Worm (Caenorhabditis elegans) whole organism, L3 larva: ENCODE measurements around the gene clec-229.

ENCODE experiments used
- ceh-28 ChIP-seq: fragments of 150-350 bp; optimal IDR thresholded peaks from 2 replicates; lab custom pipeline; 2014; ENCODE audit warnings: missing biosample characterization, missing genetic modification reagents, missing genetic modification characterization
- ceh-82 ChIP-seq: fragments of 150-350 bp; optimal IDR thresholded peaks from 2 replicates; lab custom pipeline; 2014; ENCODE audit warnings: missing biosample characterization, missing genetic modification characterization
- ceh-9 ChIP-seq: sonication (generic microtip); optimal IDR thresholded peaks from 2 replicates; lab custom pipeline; 2018; ENCODE audit warnings: missing biosample characterization, missing genetic modification characterization
- daf-12 ChIP-seq: fragments of 150-350 bp; optimal IDR thresholded peaks from 2 replicates; lab custom pipeline; 2014; ENCODE audit warnings: missing biosample characterization, missing genetic modification reagents, missing genetic modification characterization
- egl-27 ChIP-seq: sonication (generic microtip); optimal IDR thresholded peaks from 4 replicates; lab custom pipeline; 2017; ENCODE audit warnings: missing biosample characterization, missing genetic modification reagents, missing genetic modification characterization
- egl-5 ChIP-seq: fragments of 150-350 bp; optimal IDR thresholded peaks from 2 replicates; lab custom pipeline; 2017; ENCODE audit warnings: missing biosample characterization, missing genetic modification reagents, missing genetic modification characterization, inconsistent platforms
- elt-2 ChIP-seq: sonication (generic microtip); optimal IDR thresholded peaks from 2 replicates; lab custom pipeline; 2016; ENCODE audit warnings: missing genetic modification reagents, mild to moderate bottlenecking, missing genetic modification characterization, missing compliant biosample characterization
- elt-3 ChIP-seq, 3 experiments: fragments of 150-350 bp in 1 of 3; sonication (generic microtip) in 2 of 3; optimal IDR thresholded peaks; 2 replicates in 2 of 3; 4 replicates in 1 of 3; lab custom pipeline; 2014 to 2017; ENCODE audit warnings: missing biosample characterization in 3 of 3, missing genetic modification characterization in 3 of 3
- fos-1 ChIP-seq: fragments of 150-350 bp; optimal IDR thresholded peaks from 2 replicates; lab custom pipeline; 2014; ENCODE audit warnings: missing biosample characterization, missing genetic modification characterization
- hmg-11 ChIP-seq: sonication (generic microtip); optimal IDR thresholded peaks from 2 replicates; lab custom pipeline; 2016; ENCODE audit warnings: missing genetic modification characterization, missing compliant biosample characterization
- jun-1 ChIP-seq: fragments of 150-350 bp; optimal IDR thresholded peaks from 2 replicates; lab custom pipeline; 2014; ENCODE audit warnings: missing biosample characterization, missing genetic modification reagents, missing genetic modification characterization
- lin-15B ChIP-seq: fragments of 150-350 bp; optimal IDR thresholded peaks from 2 replicates; lab custom pipeline; 2014; ENCODE audit warnings: missing biosample characterization, missing genetic modification characterization
- lin-39 ChIP-seq: fragments of 150-350 bp; optimal IDR thresholded peaks from 2 replicates; lab custom pipeline; 2018; ENCODE audit warnings: missing biosample characterization, missing genetic modification reagents, missing genetic modification characterization
- lsy-12 ChIP-seq: sonication (generic microtip); optimal IDR thresholded peaks from 2 replicates; lab custom pipeline; 2016; ENCODE audit warnings: mild to moderate bottlenecking, missing genetic modification characterization, missing compliant biosample characterization
- mdl-1 ChIP-seq: fragments of 150-350 bp; optimal IDR thresholded peaks from 2 replicates; lab custom pipeline; 2014; ENCODE audit warnings: missing biosample characterization, missing genetic modification characterization
- nfya-1 ChIP-seq: sonication (generic microtip); optimal IDR thresholded peaks from 2 replicates; lab custom pipeline; 2017; ENCODE audit warnings: missing genetic modification characterization, mild to moderate bottlenecking, missing compliant biosample characterization, antibody characterized with exemption, moderate library complexity; ENCODE audit not compliant: insufficient read depth
- nhr-25 ChIP-seq: sonication (generic microtip); optimal IDR thresholded peaks from 2 replicates; lab custom pipeline; 2017; ENCODE audit warnings: missing biosample characterization, missing genetic modification characterization
- nhr-28 ChIP-seq: fragments of 150-350 bp; optimal IDR thresholded peaks from 2 replicates; lab custom pipeline; 2014; ENCODE audit warnings: missing biosample characterization, missing genetic modification characterization
- nhr-67 ChIP-seq: fragments of 150-350 bp; optimal IDR thresholded peaks from 2 replicates; lab custom pipeline; 2014; ENCODE audit warnings: missing biosample characterization, missing genetic modification characterization
- nhr-77 ChIP-seq: fragments of 150-350 bp; optimal IDR thresholded peaks from 2 replicates; lab custom pipeline; 2014; ENCODE audit warnings: missing biosample characterization, missing genetic modification characterization
- pha-4 ChIP-seq: fragments of 150-350 bp; optimal IDR thresholded peaks from 2 replicates; lab custom pipeline; 2014; ENCODE audit warnings: missing biosample characterization, missing genetic modification reagents, missing genetic modification characterization
- pqm-1 ChIP-seq: fragments of 150-350 bp; optimal IDR thresholded peaks from 2 replicates; lab custom pipeline; 2017; ENCODE audit warnings: missing biosample characterization, missing genetic modification characterization, inconsistent platforms
- sea-2 ChIP-seq: fragments of 150-350 bp; sonication (generic microtip); optimal IDR thresholded peaks from 4 replicates; lab custom pipeline; 2014; ENCODE audit warnings: missing biosample characterization, missing genetic modification reagents, missing genetic modification characterization
- skn-1 ChIP-seq: fragments of 150-350 bp; optimal IDR thresholded peaks from 2 replicates; lab custom pipeline; 2014; ENCODE audit warnings: missing biosample characterization, missing genetic modification characterization
- snpc-4 ChIP-seq: fragments of 150-350 bp; optimal IDR thresholded peaks from 2 replicates; lab custom pipeline; 2014; ENCODE audit warnings: missing biosample characterization, missing genetic modification characterization
- unc-62 ChIP-seq: fragments of 150-350 bp; sonication (generic microtip); optimal IDR thresholded peaks from 4 replicates; lab custom pipeline; 2014; ENCODE audit warnings: missing biosample characterization, missing genetic modification reagents, missing genetic modification characterization
- zag-1 ChIP-seq: fragments of 150-350 bp; optimal IDR thresholded peaks from 2 replicates; lab custom pipeline; 2014; ENCODE audit warnings: missing biosample characterization, missing genetic modification characterization
- ztf-4 ChIP-seq: fragments of 150-350 bp; optimal IDR thresholded peaks from 2 replicates; lab custom pipeline; 2014; ENCODE audit warnings: missing biosample characterization, missing genetic modification characterization

clec-229 gene

DNA sequence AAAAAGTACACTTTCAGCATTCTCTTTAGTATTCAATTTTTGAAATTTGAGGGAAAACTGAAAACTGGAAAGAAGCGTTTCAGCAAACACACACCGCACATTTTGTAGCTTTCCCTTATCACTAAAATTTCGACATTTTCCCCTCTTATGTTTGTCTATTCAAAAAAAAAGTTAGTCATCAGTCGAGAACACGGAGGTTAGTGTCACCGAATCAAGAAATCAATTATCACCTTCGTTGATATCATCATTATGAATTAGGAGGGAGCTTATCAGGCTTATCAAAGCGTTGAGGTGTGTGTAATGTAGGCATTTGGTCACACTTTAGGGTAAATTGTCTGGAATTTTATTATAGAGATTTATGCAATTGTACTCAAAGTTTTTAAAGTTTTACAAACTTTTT is 42.7 kb downstream of the clec-229 start, which contains the start of gene cpr-3:
Gene cpr-3 (minus strand): TSS at position 104 of the 400 bp plus-strand sequence.
- TF ChIP-seq lin-15B (tag; lab: Kevin White, UChicago) (no peak), jun-1 (tag; lab: Kevin White, UChicago) (peak; percentile 94), elt-3 (tag; optimal IDR thresholded peaks at IDR 0.05; lab: Kevin White, UChicago) (no peak), nhr-25 (no peak), pqm-1 (peak; percentile 99), fos-1 (tag; lab: Kevin White, UChicago) (peak; percentile 52), ceh-82 (no peak), nfya-1 (tag; lab: Kevin White, UChicago) (no peak), elt-2 (tag; lab: Kevin White, UChicago) (peak; percentile 99), pha-4 (tag; lab: Kevin White, UChicago) (peak; percentile 65), unc-62 (GFP tag; lab: Kevin White, UChicago) (no peak), daf-12 (tag; lab: Kevin White, UChicago) (no peak), skn-1 (peak; percentile 81), ztf-4 (no peak), hmg-11 (no peak)

DNA sequence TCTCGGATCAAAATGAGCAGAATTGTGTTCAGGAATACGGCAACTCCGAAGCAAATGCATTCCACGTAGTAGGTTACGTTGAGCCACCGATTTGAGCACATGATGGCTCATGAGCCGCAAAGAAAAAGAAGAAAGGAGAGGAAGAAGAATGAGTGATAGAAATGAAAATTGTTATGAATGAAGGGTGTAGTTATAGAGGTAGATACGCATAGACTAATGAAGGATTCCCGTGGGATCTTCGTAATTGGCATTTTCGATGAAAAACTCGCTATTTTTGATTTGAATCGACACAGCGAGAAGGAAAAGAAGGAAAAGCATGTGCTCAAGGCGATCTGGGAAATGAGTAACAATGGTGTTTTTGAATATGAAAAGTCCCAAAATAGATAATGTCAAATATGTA is 47.4 kb downstream of the clec-229 start, which contains the start of gene str-96:
Gene str-96 (minus strand): TSS at position 101 of the 400 bp plus-strand sequence.
- TF ChIP-seq mdl-1, result no peak
- no peak for TF ChIP-seq nhr-67 (tag; lab: Kevin White, UChicago)
- TF ChIP-seq egl-5 (tag; lab: Kevin White, UChicago), result no peak
- no peak for TF ChIP-seq egl-27 (tag; lab: Kevin White, UChicago)
- no peak for TF ChIP-seq nhr-77
- no peak for TF ChIP-seq lin-39 (tag; lab: Kevin White, UChicago)
- no peak for TF ChIP-seq zag-1 (tag; lab: Kevin White, UChicago)
- TF ChIP-seq nhr-28 (tag; lab: Kevin White, UChicago), result no peak
- TF ChIP-seq lsy-12 (tag; lab: Kevin White, UChicago), result no peak
- no peak for TF ChIP-seq ceh-28 (tag; lab: Kevin White, UChicago)
- TF ChIP-seq ceh-9 (tag; lab: Kevin White, UChicago), result no peak
- no peak for TF ChIP-seq nhr-25
- TF ChIP-seq unc-62 (GFP tag; lab: Kevin White, UChicago), result no peak
- no peak for TF ChIP-seq sea-2
- TF ChIP-seq snpc-4 (tag; lab: Kevin White, UChicago), result no peak

- TF ChIP-seq ceh-28 (tag; lab: Kevin White, UChicago) (no peak), pqm-1 (peak; percentile 0)
Measured at ce11 chrV:15290995-15291394, 50.3 kb downstream of the clec-229 start, which contains the start of gene cyp-34A2. Gene cyp-34A2, minus strand, starts transcription at chrV:15291095.
